Fruit fly (Drosophila melanogaster) whole organism, embryonic: ENCODE measurements around the gene Xport-B.

Source experiments
- Abd-B ChIP-seq: fragments of 200-800 bp; sonication (Bioruptor generic); optimal IDR thresholded peaks from 2 replicates; lab custom pipeline; 2018; ENCODE audit warnings: missing biosample characterization, mild to moderate bottlenecking, missing genetic modification characterization, moderate library complexity
- B-H2 ChIP-seq: fragments of 200-800 bp; sonication (Bioruptor generic); optimal IDR thresholded peaks from 2 replicates; lab custom pipeline; 2018; ENCODE audit warnings: missing biosample characterization, mild to moderate bottlenecking, missing genetic modification characterization
- CG10147 ChIP-seq: fragments of 200-800 bp; sonication (Bioruptor generic); optimal IDR thresholded peaks from 2 replicates; lab custom pipeline; 2019; ENCODE audit warnings: missing biosample characterization, mild to moderate bottlenecking, missing genetic modification characterization, moderate library complexity
- CG12155 ChIP-seq: fragments of 200-800 bp; sonication (Bioruptor generic); optimal IDR thresholded peaks from 3 replicates; lab custom pipeline; 2016; ENCODE audit warnings: missing biosample characterization, missing genetic modification characterization
- CG13894 ChIP-seq: fragments of 200-800 bp; sonication (Bioruptor generic); optimal IDR thresholded peaks from 3 replicates; lab custom pipeline; 2018; ENCODE audit warnings: missing biosample characterization, mild to moderate bottlenecking, missing genetic modification characterization, moderate library complexity
- CG15011 ChIP-seq: fragments of 200-800 bp; sonication (Bioruptor generic); optimal IDR thresholded peaks from 3 replicates; lab custom pipeline; 2018; ENCODE audit warnings: missing biosample characterization, mild to moderate bottlenecking, missing genetic modification characterization
- CG16813 ChIP-seq: fragments of 200-800 bp; sonication (Bioruptor generic); IDR thresholded peaks from 3 replicates; pipeline ENCODE4 v1.3.6; 2022; ENCODE audit warnings: missing biosample characterization, missing genetic modification characterization; ENCODE audit not compliant: partially characterized antibody
- CG18262 ChIP-seq: fragments of 200-800 bp; optimal IDR thresholded peaks from 3 replicates; lab custom pipeline; 2019; ENCODE audit warnings: missing biosample characterization, mild to moderate bottlenecking, missing genetic modification characterization, moderate library complexity
- CG42726 ChIP-seq: fragments of 200-800 bp; sonication (Bioruptor generic); IDR thresholded peaks from 2 replicates; pipeline ENCODE4 v1.3.6; 2022; ENCODE audit warnings: missing biosample characterization, missing genetic modification characterization; ENCODE audit not compliant: partially characterized antibody
- CG4617 ChIP-seq: fragments of 200-800 bp; sonication (Bioruptor generic); optimal IDR thresholded peaks from 3 replicates; lab custom pipeline; 2016; ENCODE audit warnings: missing biosample characterization, missing genetic modification characterization, borderline replicate concordance
- CG5953 ChIP-seq: fragments of 200-800 bp; sonication (Bioruptor generic); IDR thresholded peaks from 2 replicates; pipeline ENCODE4 v1.3.6; 2022; ENCODE audit warnings: missing biosample characterization, missing genetic modification characterization
- CG6683 ChIP-seq: fragments of 200-800 bp; sonication (Bioruptor generic); optimal IDR thresholded peaks from 2 replicates; lab custom pipeline; 2017; ENCODE audit warnings: missing biosample characterization, mild to moderate bottlenecking, missing genetic modification characterization, missing genetic modification reagents
- CG7745 ChIP-seq: fragments of 200-800 bp; sonication (Bioruptor generic); optimal IDR thresholded peaks from 2 replicates; lab custom pipeline; 2018; ENCODE audit warnings: missing biosample characterization, mild to moderate bottlenecking, missing genetic modification characterization, moderate library complexity
- CG8359 ChIP-seq: fragments of 200-800 bp; sonication (Bioruptor generic); optimal IDR thresholded peaks from 2 replicates; lab custom pipeline; 2017; ENCODE audit warnings: missing biosample characterization, mild to moderate bottlenecking, missing genetic modification characterization, borderline replicate concordance
- CG9215 ChIP-seq: fragments of 200-800 bp; sonication (Bioruptor generic); IDR thresholded peaks from 2 replicates; pipeline ENCODE4 v1.3.6; 2022; ENCODE audit warnings: missing biosample characterization, missing genetic modification characterization
- CG9609 ChIP-seq: fragments of 200-800 bp; sonication (Bioruptor generic); optimal IDR thresholded peaks from 3 replicates; lab custom pipeline; 2016; ENCODE audit warnings: missing biosample characterization, missing genetic modification characterization
- D ChIP-seq, 2 experiments: fragments of 200-800 bp in 1 of 2; fragments of >200 bp in 1 of 2; sonication (Bioruptor generic) in 1 of 2; optimal IDR thresholded peaks; 2 replicates in 1 of 2; 3 replicates in 1 of 2; lab custom pipeline; 2017; ENCODE audit warnings: mild to moderate bottlenecking in 1 of 2, missing biosample characterization in 1 of 2, missing genetic modification characterization in 1 of 2, missing genetic modification reagents in 1 of 2
- Elba2 ChIP-seq: fragments of 200-800 bp; sonication (Bioruptor generic); optimal IDR thresholded peaks from 3 replicates; lab custom pipeline; 2016; ENCODE audit warnings: missing biosample characterization, missing genetic modification characterization
- Fer3 ChIP-seq: fragments of 200-800 bp; sonication (Bioruptor generic); optimal IDR thresholded peaks from 2 replicates; lab custom pipeline; 2018; ENCODE audit warnings: missing biosample characterization, mild to moderate bottlenecking, missing genetic modification characterization, moderate library complexity
- Jarid2 ChIP-seq: fragments of 200-800 bp; sonication (Bioruptor generic); optimal IDR thresholded peaks from 3 replicates; lab custom pipeline; 2017; ENCODE audit warnings: mild to moderate bottlenecking, missing biosample characterization, missing genetic modification reagents, missing genetic modification characterization
- MBD-R2 ChIP-seq: fragments of 200-800 bp; sonication (Bioruptor generic); IDR thresholded peaks from 2 replicates; pipeline ENCODE4 v1.3.6; 2022; ENCODE audit warnings: missing biosample characterization, missing genetic modification characterization
- MTF-1 ChIP-seq: fragments of 200-800 bp; sonication (Bioruptor generic); optimal IDR thresholded peaks from 2 replicates; lab custom pipeline; 2018; ENCODE audit warnings: missing biosample characterization, mild to moderate bottlenecking, missing genetic modification characterization, borderline replicate concordance
- Med ChIP-seq: fragments of 200-800 bp; sonication (Bioruptor generic); peaks from one replicate; lab custom pipeline; 2016; ENCODE audit warnings: missing biosample characterization, missing genetic modification characterization, mild to moderate bottlenecking, inconsistent platforms, moderate library complexity
- Myb ChIP-seq: fragments of 200-800 bp; sonication (Bioruptor generic); optimal IDR thresholded peaks from 2 replicates; lab custom pipeline; 2016; ENCODE audit warnings: missing biosample characterization, missing genetic modification characterization
- NC2α ChIP-seq: fragments of 200-800 bp; sonication (Bioruptor generic); optimal IDR thresholded peaks from 2 replicates; lab custom pipeline; 2016; ENCODE audit warnings: missing biosample characterization, missing genetic modification characterization
- Optix ChIP-seq: fragments of 200-800 bp; sonication (Bioruptor generic); IDR thresholded peaks from 3 replicates; pipeline ENCODE4 v1.3.6; 2022; ENCODE audit warnings: missing biosample characterization, missing genetic modification characterization
- Ptx1 ChIP-seq: fragments of 200-800 bp; sonication (Bioruptor generic); IDR thresholded peaks from 2 replicates; pipeline ENCODE4 v1.3.6; 2022; ENCODE audit warnings: missing biosample characterization, missing genetic modification characterization
- Rfx ChIP-seq: fragments of 200-800 bp; sonication (Bioruptor generic); IDR thresholded peaks from 2 replicates; pipeline ENCODE4 v1.3.6; 2022; ENCODE audit warnings: missing biosample characterization, missing genetic modification characterization
- Vsx1 ChIP-seq: fragments of 200-800 bp; sonication (Bioruptor generic); optimal IDR thresholded peaks from 2 replicates; lab custom pipeline; 2017; ENCODE audit warnings: missing biosample characterization, mild to moderate bottlenecking, missing genetic modification characterization, missing genetic modification reagents
- ap ChIP-seq: fragments of 200-800 bp; sonication (Bioruptor generic); IDR thresholded peaks from 2 replicates; pipeline ENCODE4 v1.3.6; 2022; ENCODE audit warnings: missing biosample characterization, missing genetic modification characterization
- br ChIP-seq: fragments of >200 bp; optimal IDR thresholded peaks from 2 replicates; lab custom pipeline; 2017
- cg ChIP-seq: fragments of 200-800 bp; sonication (Bioruptor generic); optimal IDR thresholded peaks from 3 replicates; lab custom pipeline; 2019; ENCODE audit warnings: missing biosample characterization, mild to moderate bottlenecking, missing genetic modification characterization, moderate library complexity
- ci ChIP-seq: fragments of 200-800 bp; sonication (Bioruptor generic); IDR thresholded peaks from 3 replicates; pipeline ENCODE4 v1.3.6; 2022; ENCODE audit warnings: missing biosample characterization, missing genetic modification characterization
- corto ChIP-seq: fragments of 200-800 bp; sonication (Bioruptor generic); optimal IDR thresholded peaks from 2 replicates; lab custom pipeline; 2016; ENCODE audit warnings: missing biosample characterization, mild to moderate bottlenecking, missing genetic modification characterization, moderate library complexity
- crol ChIP-seq: fragments of 200-800 bp; sonication (Bioruptor generic); IDR thresholded peaks from 2 replicates; pipeline ENCODE4 v1.3.6; 2022; ENCODE audit warnings: missing biosample characterization, missing genetic modification characterization
- cwo ChIP-seq: fragments of 200-800 bp; sonication (Bioruptor generic); optimal IDR thresholded peaks from 3 replicates; lab custom pipeline; 2017; ENCODE audit warnings: missing biosample characterization, missing genetic modification characterization, mild to moderate bottlenecking, moderate library complexity, missing genetic modification reagents
- dysf ChIP-seq: fragments of 200-800 bp; sonication (Bioruptor generic); IDR thresholded peaks from 3 replicates; pipeline ENCODE4 v1.3.6; 2022; ENCODE audit warnings: missing biosample characterization, missing genetic modification characterization
- gt ChIP-seq: fragments of 200-800 bp; sonication (Bioruptor generic); IDR thresholded peaks from 2 replicates; pipeline ENCODE4 v1.3.6; 2022; ENCODE audit warnings: missing biosample characterization, missing genetic modification characterization
- klu ChIP-seq: fragments of 200-800 bp; sonication (Bioruptor generic); IDR thresholded peaks from 2 replicates; pipeline ENCODE4 v1.3.6; 2022; ENCODE audit warnings: missing biosample characterization, missing genetic modification characterization
- nmo ChIP-seq: fragments of 200-800 bp; sonication (Bioruptor generic); optimal IDR thresholded peaks from 2 replicates; lab custom pipeline; 2018; ENCODE audit warnings: missing biosample characterization, mild to moderate bottlenecking, missing genetic modification characterization, moderate library complexity
- odd ChIP-seq: fragments of 200-800 bp; sonication (Bioruptor generic); optimal IDR thresholded peaks from 2 replicates; lab custom pipeline; 2017; ENCODE audit warnings: missing biosample characterization, mild to moderate bottlenecking, missing genetic modification characterization
- row ChIP-seq: fragments of 200-800 bp; sonication (Bioruptor generic); IDR thresholded peaks from 3 replicates; pipeline ENCODE4 v1.3.6; 2022; ENCODE audit warnings: missing biosample characterization, missing genetic modification characterization
- sens ChIP-seq: fragments of 200-800 bp; sonication (Bioruptor generic); peaks from one replicate; lab custom pipeline; 2016; ENCODE audit warnings: missing biosample characterization, missing genetic modification characterization
- sqz ChIP-seq: fragments of 200-800 bp; sonication (Bioruptor generic); optimal IDR thresholded peaks from 3 replicates; lab custom pipeline; 2018; ENCODE audit warnings: missing biosample characterization, mild to moderate bottlenecking, missing genetic modification characterization
- trem ChIP-seq: fragments of 200-800 bp; optimal IDR thresholded peaks from 3 replicates; lab custom pipeline; 2019; ENCODE audit warnings: missing biosample characterization, mild to moderate bottlenecking, missing genetic modification characterization, moderate library complexity
- ttk ChIP-seq: fragments of 200-800 bp; sonication (Bioruptor generic); IDR thresholded peaks from 2 replicates; pipeline ENCODE4 v2.1.2; 2022; ENCODE audit warnings: missing biosample characterization, missing genetic modification characterization
- unc-4 ChIP-seq: fragments of 200-800 bp; sonication (Bioruptor generic); IDR thresholded peaks from 2 replicates; pipeline ENCODE4 v1.3.6; 2022; ENCODE audit warnings: missing biosample characterization, missing genetic modification characterization; ENCODE audit not compliant: partially characterized antibody
- unpg ChIP-seq: fragments of 200-800 bp; sonication (Bioruptor generic); optimal IDR thresholded peaks from 3 replicates; lab custom pipeline; 2018; ENCODE audit warnings: missing biosample characterization, mild to moderate bottlenecking, missing genetic modification characterization, moderate library complexity
- wek ChIP-seq: fragments of 200-800 bp; sonication (Bioruptor generic); optimal IDR thresholded peaks from 3 replicates; lab custom pipeline; 2018; ENCODE audit warnings: missing biosample characterization, mild to moderate bottlenecking, missing genetic modification characterization, moderate library complexity

Gene Xport-B

dm6 chr3R:19877427-19878076 lies 37.7 kb downstream of the Xport-B start, which contains the start of the genes CG17186 and Arc42 (continued):
- TF ChIP-seq wek (GFP tag; lab: Kevin White, UChicago) = no peak
- peak; percentile 68 for TF ChIP-seq nmo (GFP tag; lab: Kevin White, UChicago)
- TF ChIP-seq CG18262 = peak; percentile 19
- peak; percentile 10 for TF ChIP-seq CG10147 (GFP tag; lab: Kevin White, UChicago)
- TF ChIP-seq CG6683 (GFP tag; lab: Kevin White, UChicago) = no peak
- TF ChIP-seq ci (GFP tag; lab: Robert Waterston, UW) = no peak
- TF ChIP-seq sqz (GFP tag; lab: Kevin White, UChicago) = peak; percentile 73
- TF ChIP-seq Optix = no peak
- TF ChIP-seq Abd-B (GFP tag; lab: Kevin White, UChicago) = peak; percentile 27
- TF ChIP-seq klu = no peak
- no peak for TF ChIP-seq Jarid2 (GFP tag; lab: Kevin White, UChicago)
- no peak for TF ChIP-seq Rfx
- peak; percentile 82 for TF ChIP-seq sens (GFP tag; lab: Kevin White, UChicago)
- peak; percentile 35 for TF ChIP-seq CG4617 (GFP tag; lab: Kevin White, UChicago)
- peak; percentile 71 for TF ChIP-seq trem (tag; lab: Kevin White, UChicago)
- TF ChIP-seq CG9609 (GFP tag; lab: Kevin White, UChicago) = no peak
- TF ChIP-seq cg = no peak
- TF ChIP-seq gt (GFP tag; lab: Robert Waterston, UW) = no peak
- TF ChIP-seq MTF-1 (GFP tag; lab: Kevin White, UChicago) = no peak
- peak; percentile 84 for TF ChIP-seq Med (GFP tag; lab: Kevin White, UChicago)
- peak; percentile 38 for TF ChIP-seq row (GFP tag; lab: Robert Waterston, UW)
- no peak for TF ChIP-seq ttk (GFP tag; lab: Robert Waterston, UW)
- TF ChIP-seq CG13894 (tag; lab: Kevin White, UChicago) = no peak
- TF ChIP-seq MBD-R2 (GFP tag; lab: Robert Waterston, UW) = peak; percentile 72
- no peak for TF ChIP-seq unc-4 (GFP tag; lab: Robert Waterston, UW)
- no peak for TF ChIP-seq cwo (GFP tag; lab: Kevin White, UChicago)
- TF ChIP-seq Elba2 = no peak
- peak; percentile 8 for TF ChIP-seq Myb (GFP tag; lab: Kevin White, UChicago)
- TF ChIP-seq Fer3 (tag; lab: Kevin White, UChicago) = no peak
- TF ChIP-seq CG9215 (GFP tag; lab: Robert Waterston, UW) = no peak
- TF ChIP-seq CG16813 (GFP tag; lab: Robert Waterston, UW) = no peak
- no peak for TF ChIP-seq CG15011 (GFP tag; lab: Kevin White, UChicago)
- no peak for TF ChIP-seq corto (GFP tag; lab: Kevin White, UChicago)
- no peak for TF ChIP-seq br
- TF ChIP-seq Ptx1 = peak; percentile 21; the same call in 1 of the 2 replicates
- TF ChIP-seq unpg (GFP tag; lab: Kevin White, UChicago) = peak; percentile 6
- TF ChIP-seq B-H2 (GFP tag; lab: Kevin White, UChicago) = peak; percentile 16
- no peak for TF ChIP-seq ap (GFP tag; lab: Robert Waterston, UW)
- TF ChIP-seq odd (GFP tag; lab: Kevin White, UChicago) = no peak
- no peak for TF ChIP-seq Vsx1 (GFP tag; lab: Kevin White, UChicago)
- TF ChIP-seq NC2α (GFP tag; lab: Kevin White, UChicago) = no peak
- TF ChIP-seq dysf (GFP tag; lab: Robert Waterston, UW) = no peak
- TF ChIP-seq CG12155 (GFP tag; lab: Kevin White, UChicago) = peak; percentile 6
- no peak for TF ChIP-seq D (optimal IDR thresholded peaks at IDR 0.05; lab: Kevin White, UChicago)
- TF ChIP-seq D (GFP tag; optimal IDR thresholded peaks at IDR 0.05; lab: Kevin White, UChicago) = no peak
- TF ChIP-seq crol (GFP tag; lab: Robert Waterston, UW) = no peak
- no peak for TF ChIP-seq CG7745
- TF ChIP-seq CG42726 = no peak
- no peak for TF ChIP-seq CG5953 (GFP tag; lab: Robert Waterston, UW)
- TF ChIP-seq CG8359 (GFP tag; lab: Kevin White, UChicago) = no peak
